Worm (Caenorhabditis elegans): ENCODE results near the gene R11G1.2.

Gene R11G1.2

DNA sequence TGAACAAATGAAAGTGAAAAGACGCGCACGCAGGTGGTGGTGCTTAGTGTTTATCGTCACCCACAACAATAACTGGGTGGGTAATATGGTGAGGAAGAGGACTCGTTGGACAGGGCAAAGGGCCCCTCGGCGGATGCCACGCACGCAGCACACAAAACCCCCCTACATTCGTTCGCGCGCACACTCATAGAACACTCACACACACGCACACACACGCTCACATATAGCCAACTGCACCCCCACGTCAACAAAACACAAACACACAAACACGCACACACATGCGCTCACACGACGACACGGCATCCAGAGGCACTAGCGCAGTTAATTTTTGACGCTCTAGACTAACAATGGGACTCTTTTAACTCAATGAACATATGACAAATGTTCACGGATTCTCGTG, 43.8 kb downstream of the R11G1.2 start (continued):
- TF ChIP-seq lir-1 (GFP tag; conservative IDR thresholded peaks at IDR 0.05) (peak; percentile 92), aptf-3 (GFP tag; IDR thresholded peaks at IDR 0.05) (no peak), ceh-100 (GFP tag; IDR thresholded peaks at IDR 0.05) (no peak), D2030.7 (GFP tag; IDR thresholded peaks at IDR 0.05) (no peak), Y53F4B.3 (GFP tag; IDR thresholded peaks at IDR 0.05) (no peak), ekl-4 (GFP tag; IDR thresholded peaks at IDR 0.05) (0 out of 2 replicates have a peak, but pooled peaks have one; percentile 30)

- TF ChIP-seq lsy-27 (tag; optimal IDR thresholded peaks at IDR 0.05; ENCODE audit: borderline replicate concordance, insufficient read depth) (no peak), lin-26 (GFP tag; IDR thresholded peaks at IDR 0.05) (0 out of 2 replicates have a peak, but pooled peaks have one; percentile 19), T26A5.8 (tag; optimal IDR thresholded peaks at IDR 0.05) (no peak), rcor-1 (GFP tag; IDR thresholded peaks at IDR 0.05) (no peak), F10E7.11 (tag; optimal IDR thresholded peaks at IDR 0.05) (no peak), cebp-1 (GFP tag; IDR thresholded peaks at IDR 0.05) (no peak), cebp-1 (tag; optimal IDR thresholded peaks at IDR 0.05) (peak; percentile 49)
These were observed 45.4 kb downstream of the R11G1.2 start for ce11 chrX:3695826-3696225.

DNA sequence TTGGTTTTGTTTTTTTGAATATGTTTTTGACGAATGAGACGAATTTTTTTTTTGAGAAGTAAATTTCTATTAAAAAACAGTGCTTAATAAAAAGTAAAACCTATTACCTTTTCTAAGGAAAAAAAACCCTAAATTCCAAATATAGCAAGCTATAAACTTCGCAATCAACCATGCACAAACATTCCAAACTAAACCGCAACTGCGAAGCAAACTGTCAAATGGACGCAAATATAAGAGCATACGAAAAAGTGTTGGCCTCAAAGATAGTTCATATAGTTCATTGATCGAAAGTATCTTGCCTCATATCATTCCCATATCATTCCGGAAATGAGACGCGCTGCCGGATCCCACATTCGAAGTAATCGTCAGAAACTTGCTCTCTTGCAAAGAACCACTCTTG, 46.2 kb downstream of the R11G1.2 start, which contains the start of gene C01C4.3:
TSS of gene C01C4.3 (plus strand) at position 301 of the 400 bp plus-strand sequence.
- TF ChIP-seq D2030.7 (GFP tag; IDR thresholded peaks at IDR 0.05) (no peak), F39B2.1 (GFP tag; IDR thresholded peaks at IDR 0.05) (no peak), repo-1 (tag; optimal IDR thresholded peaks at IDR 0.05) (no peak), ztf-22 (GFP tag; optimal IDR thresholded peaks at IDR 0.05) (no peak), Y53F4B.3 (GFP tag; IDR thresholded peaks at IDR 0.05) (no peak), nhr-90 (tag; optimal IDR thresholded peaks at IDR 0.05) (no peak), egrh-3 (GFP tag; IDR thresholded peaks at IDR 0.05) (no peak), ccch-3 (GFP tag; optimal IDR thresholded peaks at IDR 0.05) (no peak), ztf-25 (GFP tag; IDR thresholded peaks at IDR 0.05) (no peak)

DNA sequence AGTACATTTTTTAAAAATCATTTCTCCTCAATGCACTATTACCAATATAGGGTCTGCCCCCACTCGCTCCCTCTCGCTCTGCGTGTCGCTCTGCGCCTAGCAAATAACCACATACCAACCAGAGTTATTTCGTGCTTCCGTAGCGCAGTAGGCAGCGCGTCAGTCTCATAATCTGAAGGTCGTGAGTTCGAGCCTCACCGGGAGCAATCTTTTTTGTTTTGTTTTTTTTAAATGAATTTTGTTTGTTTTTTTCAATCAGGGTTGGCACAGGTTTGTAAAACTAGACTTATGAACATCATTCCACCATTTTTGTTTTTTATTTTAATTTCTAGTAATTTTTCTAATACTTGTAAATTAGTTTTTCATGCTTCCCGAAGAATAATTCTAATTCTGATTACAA, 47.2 kb downstream of the R11G1.2 start:
- TF ChIP-seq rec-8 (tag; optimal IDR thresholded peaks at IDR 0.05) = peak; percentile 74 to 79
- TF ChIP-seq nfya-2 (GFP tag; IDR thresholded peaks at IDR 0.05) = no peak
- 0 out of 2 replicates have a peak, but pooled peaks have one; percentile 27 for TF ChIP-seq madf-8 (GFP tag; conservative IDR thresholded peaks at IDR 0.05)
- TF ChIP-seq F52B5.7 (tag; optimal IDR thresholded peaks at IDR 0.05) = peak; percentile 73
- no peak for TF ChIP-seq tbx-9 (tag; optimal IDR thresholded peaks at IDR 0.05; ENCODE audit: borderline replicate concordance)
- TF ChIP-seq snpc-4 (GFP tag; optimal IDR thresholded peaks at IDR 0.05) = peak; percentile 67
- peak in 2 of 4 experiments; percentile 49 to 84 for TF ChIP-seq snpc-4 (tag; optimal IDR thresholded peaks at IDR 0.05)
- TF ChIP-seq snpc-1.1 (tag; optimal IDR thresholded peaks at IDR 0.05; ENCODE audit: insufficient read depth) = peak; percentile 55
- TF ChIP-seq lin-35 (GFP tag; optimal IDR thresholded peaks at IDR 0.05) = peak in 1 of 3 experiments; percentile 69
- no peak for TF ChIP-seq xnd-1 (tag; optimal IDR thresholded peaks at IDR 0.05)
- TF ChIP-seq attf-6 (GFP tag; IDR thresholded peaks at IDR 0.05) = no peak
- no peak for TF ChIP-seq F49E8.2 (tag; optimal IDR thresholded peaks at IDR 0.05; ENCODE audit: insufficient read depth)
- no peak for TF ChIP-seq nhr-120 (GFP tag; IDR thresholded peaks at IDR 0.05)
- TF ChIP-seq him-1 (tag; optimal IDR thresholded peaks at IDR 0.05) = peak; percentile 98
- 0 out of 2 replicates have a peak, but pooled peaks have one; percentile 73 for TF ChIP-seq ztf-25 (GFP tag; IDR thresholded peaks at IDR 0.05)
- TF ChIP-seq B0035.1 (tag; optimal IDR thresholded peaks at IDR 0.05) = peak; percentile 65
- no peak for TF ChIP-seq ceh-91 (GFP tag; IDR thresholded peaks at IDR 0.05)
- no peak for TF ChIP-seq pha-4 (tag; optimal IDR thresholded peaks at IDR 0.05)
- no peak for TF ChIP-seq lag-1 (GFP tag; IDR thresholded peaks at IDR 0.05)
- peak; percentile 58 for TF ChIP-seq T26A5.8 (tag; optimal IDR thresholded peaks at IDR 0.05)
- TF ChIP-seq dpff-1 (tag; optimal IDR thresholded peaks at IDR 0.05) = no peak
- no peak for TF ChIP-seq F57A8.1 (GFP tag; optimal IDR thresholded peaks at IDR 0.05)
- no peak for TF ChIP-seq bed-2 (GFP tag; IDR thresholded peaks at IDR 0.05)
- peak; percentile 13 for TF ChIP-seq lsl-1 (GFP tag; optimal IDR thresholded peaks at IDR 0.05)
- TF ChIP-seq C06A6.2 (GFP tag; conservative IDR thresholded peaks at IDR 0.05) = peak; percentile 68; the same call in 1 of the 2 replicates

Data from whole organism, young adult.